Fruit fly (Drosophila melanogaster): Measurements from ENCODE around the gene CG16815.

The CG16815 gene

dm6 chr2L:13219281-13220092 is 10.1 kb upstream of the CG16815 start, which contains the start of the genes CG9426 and mRF1 (continued):
- TF ChIP-seq CG30431 (GFP tag; optimal IDR thresholded peaks at IDR 0.05) (no peak), CG13624 (GFP tag; optimal IDR thresholded peaks at IDR 0.05) (peak; percentile 40), ssp (GFP tag; IDR thresholded peaks at IDR 0.05) (no peak), nerfin-1 (tag; optimal IDR thresholded peaks at IDR 0.05) (no peak), CG15073 (GFP tag; optimal IDR thresholded peaks at IDR 0.05) (no peak), CG2712 (tag; optimal IDR thresholded peaks at IDR 0.05) (peak; percentile 59), Deaf1 (tag; optimal IDR thresholded peaks at IDR 0.05) (no peak), dysf (GFP tag; IDR thresholded peaks at IDR 0.05) (no peak), B-H2 (GFP tag; optimal IDR thresholded peaks at IDR 0.05) (peak; percentile 12), Gsc (GFP tag; IDR thresholded peaks at IDR 0.05) (no peak), vvl (GFP tag; IDR thresholded peaks at IDR 0.05) (peak; percentile 63), CG3847 (GFP tag; IDR thresholded peaks at IDR 0.05) (no peak), NfI (GFP tag; optimal IDR thresholded peaks at IDR 0.05) (no peak), CG12391 (tag; optimal IDR thresholded peaks at IDR 0.05) (peak; percentile 50), CG10979 (tag; optimal IDR thresholded peaks at IDR 0.05) (peak; percentile 13), Antp (GFP tag; optimal IDR thresholded peaks at IDR 0.05) (no peak), pita (GFP tag; optimal IDR thresholded peaks at IDR 0.05) (no peak), sd (tag; optimal IDR thresholded peaks at IDR 0.05) (peak; percentile 37), crp (GFP tag; optimal IDR thresholded peaks at IDR 0.05) (peak in 1 of 2 experiments; percentile 1), gfzf (GFP tag; optimal IDR thresholded peaks at IDR 0.05) (peak; percentile 49), Dp (GFP tag; optimal IDR thresholded peaks at IDR 0.05) (peak; percentile 24), CG14710 (tag; optimal IDR thresholded peaks at IDR 0.05) (peak; percentile 58), CG18764 (GFP tag; optimal IDR thresholded peaks at IDR 0.05) (no peak), Usf (GFP tag; optimal IDR thresholded peaks at IDR 0.05) (no peak), nau (GFP tag; optimal IDR thresholded peaks at IDR 0.05) (no peak), odd (GFP tag; optimal IDR thresholded peaks at IDR 0.05) (no peak), ara (GFP tag; IDR thresholded peaks at IDR 0.05) (no peak), YL-1 (GFP tag; optimal IDR thresholded peaks at IDR 0.05) (peak; percentile 93), CG16779 (GFP tag; IDR thresholded peaks at IDR 0.05) (no peak), vnd (GFP tag; IDR thresholded peaks at IDR 0.05; ENCODE audit: partially characterized antibody) (peak; percentile 95), CG4360 (GFP tag; IDR thresholded peaks at IDR 0.05) (peak; percentile 97), stwl (tag; optimal IDR thresholded peaks at IDR 0.05) (peak; percentile 73), Mad (GFP tag; optimal IDR thresholded peaks at IDR 0.05) (no peak), HLH4C (GFP tag; IDR thresholded peaks at IDR 0.05; ENCODE audit: partially characterized antibody) (peak; percentile 97), Atf-2 (GFP tag; optimal IDR thresholded peaks at IDR 0.05) (no peak), CG3163 (GFP tag; optimal IDR thresholded peaks at IDR 0.05) (no peak), Chrac-16 (GFP tag; optimal IDR thresholded peaks at IDR 0.05) (no peak), chinmo (GFP tag; IDR thresholded peaks at IDR 0.05; ENCODE audit: partially characterized antibody) (peak; percentile 98), CG6854 (GFP tag; optimal IDR thresholded peaks at IDR 0.05) (no peak), dm (GFP tag; optimal IDR thresholded peaks at IDR 0.05) (peak; percentile 24), CG7987 (GFP tag; optimal IDR thresholded peaks at IDR 0.05) (peak; percentile 37), CG34224 (GFP tag; IDR thresholded peaks at IDR 0.05; ENCODE audit: partially characterized antibody) (peak; percentile 98), Dref (GFP tag; IDR thresholded peaks at IDR 0.05) (peak; percentile 96), CG2120 (GFP tag; optimal IDR thresholded peaks at IDR 0.05) (peak; percentile 36), Fer1 (GFP tag; optimal IDR thresholded peaks at IDR 0.05) (peak; percentile 39), CG3281 (GFP tag; optimal IDR thresholded peaks at IDR 0.05) (peak; percentile 13), CG12104 (GFP tag; optimal IDR thresholded peaks at IDR 0.05) (no peak), trem (tag; optimal IDR thresholded peaks at IDR 0.05) (peak; percentile 77), CG4730 (GFP tag; IDR thresholded peaks at IDR 0.05) (no peak)

Measured in whole organism, embryonic.